Worm (Caenorhabditis elegans) whole organism, late embryonic: Measurements from ENCODE around the gene ZK1320.13.

Source experiments
- C08G9.2 ChIP-seq: sonication (generic microtip); optimal IDR thresholded peaks from 2 replicates; lab custom pipeline; 2016; ENCODE audit warnings: mild to moderate bottlenecking, missing genetic modification characterization, moderate library complexity, missing compliant biosample characterization
- ama-1 ChIP-seq: fragments of 150-350 bp; optimal IDR thresholded peaks from 2 replicates; lab custom pipeline; 2014
- che-1 ChIP-seq: sonication (generic microtip); optimal IDR thresholded peaks from 2 replicates; lab custom pipeline; 2016; ENCODE audit warnings: mild to moderate bottlenecking, missing genetic modification characterization, missing compliant biosample characterization
- pag-3 ChIP-seq: sonication (generic microtip); optimal IDR thresholded peaks from 2 replicates; lab custom pipeline; 2016; ENCODE audit warnings: missing compliant biosample characterization, missing genetic modification characterization, borderline replicate concordance
- rnt-1 ChIP-seq: sonication (generic microtip); optimal IDR thresholded peaks from 2 replicates; lab custom pipeline; 2016; ENCODE audit warnings: missing genetic modification characterization, missing compliant biosample characterization
- sox-4 ChIP-seq: sonication (generic microtip); optimal IDR thresholded peaks from 2 replicates; lab custom pipeline; 2017; ENCODE audit warnings: mild to moderate bottlenecking, missing genetic modification characterization, inconsistent platforms, missing compliant biosample characterization
- unc-55 ChIP-seq: sonication (generic microtip); optimal IDR thresholded peaks from 2 replicates; lab custom pipeline; 2017; ENCODE audit warnings: missing biosample characterization, missing genetic modification reagents, missing genetic modification characterization

DNA sequence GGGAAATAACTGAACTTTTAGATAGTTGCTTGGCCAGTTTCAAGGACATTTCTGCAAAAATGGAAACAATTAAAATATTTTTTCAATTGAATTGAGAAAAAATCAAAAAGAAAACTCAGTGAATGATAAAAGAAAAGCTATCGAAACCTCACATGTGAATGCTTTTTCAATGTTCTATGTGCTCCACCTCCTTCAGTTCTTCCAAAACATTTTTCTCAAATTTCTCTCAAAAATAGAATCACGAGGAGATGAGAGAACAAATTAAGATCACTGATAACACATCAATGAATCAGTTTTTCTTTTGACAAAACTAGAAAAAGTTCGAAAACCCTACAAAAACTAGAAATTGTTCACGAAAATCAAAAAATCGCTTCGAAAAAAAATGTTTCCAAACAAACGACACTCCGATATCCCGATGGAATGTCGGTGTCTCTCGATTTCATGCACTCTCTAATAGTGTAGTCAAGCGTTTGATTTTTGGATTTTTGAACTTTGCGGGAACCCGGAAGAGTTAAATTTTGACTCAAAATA, 6.1 kb downstream of the ZK1320.13 start, which contains the start of gene ZK1320.9:
- TF ChIP-seq sox-4 (tag; lab: Kevin White, UChicago): no peak
- no peak for TF ChIP-seq C08G9.2 (tag; lab: Kevin White, UChicago)
- TF ChIP-seq ama-1: no peak
- TF ChIP-seq rnt-1 (tag; lab: Kevin White, UChicago): no peak
- TF ChIP-seq pag-3 (tag; lab: Kevin White, UChicago): no peak
- TF ChIP-seq che-1 (tag; lab: Kevin White, UChicago): no peak
- no peak for TF ChIP-seq unc-55 (GFP tag; lab: Kevin White, UChicago)
